Worm (Caenorhabditis elegans): ENCODE results near the gene F35D11.1.

ce11 chrII:4581090-4581489 lies 45.6 kb upstream of the F35D11.1 start:
- TF ChIP-seq ceh-79 (tag; optimal IDR thresholded peaks at IDR 0.05) = no peak
- no peak for TF ChIP-seq C17E4.6 (GFP tag; IDR thresholded peaks at IDR 0.05)
- no peak for TF ChIP-seq lsy-27 (tag; optimal IDR thresholded peaks at IDR 0.05; ENCODE audit: borderline replicate concordance, insufficient read depth)
- no peak for TF ChIP-seq ztf-18 (tag; optimal IDR thresholded peaks at IDR 0.05)
- no peak for TF ChIP-seq somi-1 (GFP tag; optimal IDR thresholded peaks at IDR 0.05)
- no peak for TF ChIP-seq ama-1 (optimal IDR thresholded peaks at IDR 0.05)
- no peak for TF ChIP-seq ama-1 (GFP tag; optimal IDR thresholded peaks at IDR 0.05)
- no peak for TF ChIP-seq C06A6.2 (GFP tag; conservative IDR thresholded peaks at IDR 0.05)
- TF ChIP-seq efl-1 (GFP tag; optimal IDR thresholded peaks at IDR 0.05) = no peak
- no peak for TF ChIP-seq pha-4 (tag; optimal IDR thresholded peaks at IDR 0.05)

Data from whole organism, young adult.